Worm (Caenorhabditis elegans): ENCODE data around the gene skr-4.
A peak's percentile ranks its signal among the peaks of the same experiment; 100 is the strongest.

skr-4 gene

ce11 chrV:19904790-19905189, 19.2 kb upstream of the skr-4 start:
- TF ChIP-seq Y79H2A.3 (GFP tag; conservative IDR thresholded peaks at IDR 0.05) (no peak), xnd-1 (tag; optimal IDR thresholded peaks at IDR 0.05) (no peak), D2030.7 (GFP tag; IDR thresholded peaks at IDR 0.05) (no peak), C17E4.6 (GFP tag; IDR thresholded peaks at IDR 0.05) (no peak), B0261.1 (tag; optimal IDR thresholded peaks at IDR 0.05) (no peak), lir-1 (GFP tag; conservative IDR thresholded peaks at IDR 0.05) (no peak)

ce11 chrV:19905988-19906387, 18.0 kb upstream of the skr-4 start:
- TF ChIP-seq sdz-38 (tag; optimal IDR thresholded peaks at IDR 0.05) (no peak), let-526 (GFP tag; IDR thresholded peaks at IDR 0.05) (no peak), B0019.2 (GFP tag; conservative IDR thresholded peaks at IDR 0.05) (no peak), Y53F4B.3 (GFP tag; IDR thresholded peaks at IDR 0.05) (no peak), lin-26 (GFP tag; IDR thresholded peaks at IDR 0.05) (no peak), ets-4 (GFP tag; optimal IDR thresholded peaks at IDR 0.05) (no peak), dox-1 (GFP tag; IDR thresholded peaks at IDR 0.05) (no peak), gei-17 (GFP tag; optimal IDR thresholded peaks at IDR 0.05) (no peak), bed-2 (GFP tag; IDR thresholded peaks at IDR 0.05) (no peak), lin-40 (tag; optimal IDR thresholded peaks at IDR 0.05) (no peak), unc-130 (GFP tag; optimal IDR thresholded peaks at IDR 0.05) (no peak), nhr-80 (tag; optimal IDR thresholded peaks at IDR 0.05) (no peak), C06A6.2 (GFP tag; conservative IDR thresholded peaks at IDR 0.05) (no peak), zim-3 (tag; optimal IDR thresholded peaks at IDR 0.05) (no peak), ZK185.1 (tag; optimal IDR thresholded peaks at IDR 0.05; ENCODE audit: poor library complexity, severe bottlenecking) (no peak)

- TF ChIP-seq ztf-18 (tag; optimal IDR thresholded peaks at IDR 0.05) (no peak), sea-2 (GFP tag; IDR thresholded peaks at IDR 0.05) (no peak), B0261.1 (tag; optimal IDR thresholded peaks at IDR 0.05) (no peak), sdz-38 (tag; optimal IDR thresholded peaks at IDR 0.05) (no peak), C06A6.2 (GFP tag; conservative IDR thresholded peaks at IDR 0.05) (no peak), lag-1 (GFP tag; IDR thresholded peaks at IDR 0.05) (no peak), gei-17 (GFP tag; optimal IDR thresholded peaks at IDR 0.05) (no peak), madf-3 (GFP tag; IDR thresholded peaks at IDR 0.05) (no peak), madf-8 (GFP tag; conservative IDR thresholded peaks at IDR 0.05) (no peak), let-607 (tag; optimal IDR thresholded peaks at IDR 0.05) (no peak), attf-3 (GFP tag; conservative IDR thresholded peaks at IDR 0.05) (no peak), T26A5.8 (tag; optimal IDR thresholded peaks at IDR 0.05) (no peak), mel-28 (tag; optimal IDR thresholded peaks at IDR 0.05; ENCODE audit: borderline replicate concordance) (no peak), aptf-3 (GFP tag; IDR thresholded peaks at IDR 0.05) (no peak), dpff-1 (tag; optimal IDR thresholded peaks at IDR 0.05) (no peak)
These were observed 16.7 kb upstream of the skr-4 start, which contains the start of gene fars-2 for ce11 chrV:19907365-19907764. Gene fars-2 (minus strand): TSS chrV:19907434.

- no peak for TF ChIP-seq lir-1 (GFP tag; conservative IDR thresholded peaks at IDR 0.05)
- TF ChIP-seq nfyb-1 (GFP tag; IDR thresholded peaks at IDR 0.05) = peak; percentile 25; the same call in 1 of the 2 replicates
- peak; percentile 33 to 41 for TF ChIP-seq let-607 (tag; optimal IDR thresholded peaks at IDR 0.05)
- no peak for TF ChIP-seq cebp-1 (GFP tag; IDR thresholded peaks at IDR 0.05)
- peak; percentile 15 for TF ChIP-seq cebp-1 (tag; optimal IDR thresholded peaks at IDR 0.05)
These were observed 15.2 kb upstream of the skr-4 start for ce11 chrV:19908854-19909253.
